Worm (Caenorhabditis elegans): Measurements from ENCODE around the gene srx-34.

- TF ChIP-seq ama-1 (optimal IDR thresholded peaks at IDR 0.05) (no peak), scrt-1 (GFP tag; IDR thresholded peaks at IDR 0.05) (no peak), B0310.2 (tag; optimal IDR thresholded peaks at IDR 0.05) (no peak), hnd-1 (tag; optimal IDR thresholded peaks at IDR 0.05) (no peak), sea-1 (GFP tag; conservative IDR thresholded peaks at IDR 0.05) (no peak), tra-4 (tag; optimal IDR thresholded peaks at IDR 0.05) (no peak), tbx-11 (GFP tag; IDR thresholded peaks at IDR 0.05) (no peak), hmg-4 (GFP tag; optimal IDR thresholded peaks at IDR 0.05) (no peak), ceh-36 (tag; optimal IDR thresholded peaks at IDR 0.05) (no peak), ets-7 (tag; optimal IDR thresholded peaks at IDR 0.05) (no peak), tbx-37 (GFP tag; conservative IDR thresholded peaks at IDR 0.05) (no peak), flt-1 (GFP tag; IDR thresholded peaks at IDR 0.05) (no peak), pes-1 (GFP tag; IDR thresholded peaks at IDR 0.05) (no peak), hmbx-1 (tag; optimal IDR thresholded peaks at IDR 0.05) (no peak)
Measured at ce11 chrV:7156079-7156478, 36.0 kb upstream of the srx-34 start, which contains the start of gene F10D2.10.

Data from whole organism, early embryonic.